Worm (Caenorhabditis elegans): ENCODE measurements around the gene gpd-2.
A peak's percentile ranks its signal among the peaks of the same experiment; 100 is the strongest.

gpd-2 gene

ce11 chrX:3127626-3128142 lies 13.2 kb upstream of the gpd-2 start (continued):
- TF ChIP-seq ceh-18 (tag; optimal IDR thresholded peaks at IDR 0.05) (peak; percentile 98), ceh-19 (GFP tag; optimal IDR thresholded peaks at IDR 0.05) (peak; percentile 84), sdc-2 (tag; optimal IDR thresholded peaks at IDR 0.05) (peak; percentile 88), ceh-30 (tag; optimal IDR thresholded peaks at IDR 0.05) (no peak), odd-2 (tag; optimal IDR thresholded peaks at IDR 0.05) (no peak), ttx-3 (tag; optimal IDR thresholded peaks at IDR 0.05) (no peak), hlh-8 (tag; optimal IDR thresholded peaks at IDR 0.05) (peak; percentile 56), unc-42 (tag; optimal IDR thresholded peaks at IDR 0.05) (peak; percentile 94), sox-4 (tag; optimal IDR thresholded peaks at IDR 0.05) (peak; percentile 74), ref-2 (tag; optimal IDR thresholded peaks at IDR 0.05) (peak; percentile 92), unc-3 (GFP tag; conservative IDR thresholded peaks at IDR 0.05) (no peak; the same call in 1 of the 2 replicates), unc-3 (tag; optimal IDR thresholded peaks at IDR 0.05) (peak; percentile 43), ceh-22 (tag; optimal IDR thresholded peaks at IDR 0.05) (peak; percentile 90), syd-9 (tag; optimal IDR thresholded peaks at IDR 0.05) (peak; percentile 88), nhr-232 (tag; optimal IDR thresholded peaks at IDR 0.05) (peak; percentile 16), gmeb-2 (tag; optimal IDR thresholded peaks at IDR 0.05) (peak; percentile 17), dve-1 (tag; optimal IDR thresholded peaks at IDR 0.05) (peak; percentile 30), K02D7.2 (tag; optimal IDR thresholded peaks at IDR 0.05) (no peak), ceh-34 (tag; optimal IDR thresholded peaks at IDR 0.05) (peak; percentile 97), ahr-1 (tag; optimal IDR thresholded peaks at IDR 0.05) (no peak), unc-86 (tag; optimal IDR thresholded peaks at IDR 0.05) (peak; percentile 52), pag-3 (tag; optimal IDR thresholded peaks at IDR 0.05; ENCODE audit: borderline replicate concordance) (peak; percentile 32), ceh-45 (GFP tag; IDR thresholded peaks at IDR 0.05) (no peak), pha-4 (tag; optimal IDR thresholded peaks at IDR 0.05) (no peak), ztf-16 (tag; optimal IDR thresholded peaks at IDR 0.05) (peak; percentile 33), hlh-15 (tag; optimal IDR thresholded peaks at IDR 0.05) (no peak), fkh-10 (GFP tag; optimal IDR thresholded peaks at IDR 0.05) (peak; percentile 54), madf-2 (tag; optimal IDR thresholded peaks at IDR 0.05) (peak; percentile 31), hlh-30 (tag; optimal IDR thresholded peaks at IDR 0.05; ENCODE audit: insufficient read depth) (peak; percentile 84), C38D4.7 (GFP tag; optimal IDR thresholded peaks at IDR 0.05) (no peak), nhr-11 (tag; optimal IDR thresholded peaks at IDR 0.05) (no peak), tbx-7 (tag; optimal IDR thresholded peaks at IDR 0.05) (peak; percentile 46), tbx-2 (tag; optimal IDR thresholded peaks at IDR 0.05) (peak; percentile 96), hlh-13 (GFP tag; optimal IDR thresholded peaks at IDR 0.05) (no peak), K09A11.1 (tag; optimal IDR thresholded peaks at IDR 0.05; ENCODE audit: insufficient read depth) (peak; percentile 44), fkh-6 (tag; optimal IDR thresholded peaks at IDR 0.05) (peak; percentile 56), ceh-2 (tag; optimal IDR thresholded peaks at IDR 0.05) (peak; percentile 82), ceh-6 (GFP tag; optimal IDR thresholded peaks at IDR 0.05) (peak; percentile 52), ama-1 (optimal IDR thresholded peaks at IDR 0.05) (peak; percentile 33)

DNA sequence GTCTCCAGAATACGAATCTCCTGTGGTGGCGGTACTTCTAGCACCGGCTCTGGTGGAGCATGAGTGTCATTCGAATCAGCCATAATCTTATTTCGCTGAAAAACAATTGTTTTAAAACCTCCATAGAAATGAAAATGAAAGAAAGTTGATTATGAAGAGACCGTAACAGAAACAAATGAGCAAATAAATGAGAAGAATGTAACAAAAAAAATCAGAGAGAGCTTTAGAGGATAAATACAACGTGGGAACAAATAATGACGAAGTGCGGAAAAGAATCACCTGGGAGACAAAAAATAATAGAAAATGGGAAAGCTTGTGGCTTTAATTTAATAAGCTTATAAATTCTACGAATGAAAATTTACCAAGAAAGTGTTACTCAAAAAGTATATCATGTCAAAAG lies 12.5 kb upstream of the gpd-2 start, which contains the start of gene spc-1:
Gene spc-1, minus strand, starts transcription at position 101 of the 400 bp plus-strand sequence.
- TF ChIP-seq npax-4 (tag; optimal IDR thresholded peaks at IDR 0.05) (no peak), ceh-24 (tag; optimal IDR thresholded peaks at IDR 0.05) (no peak), ceh-22 (tag; optimal IDR thresholded peaks at IDR 0.05) (no peak), syd-9 (tag; optimal IDR thresholded peaks at IDR 0.05) (no peak), C38D4.7 (GFP tag; optimal IDR thresholded peaks at IDR 0.05) (no peak), unc-42 (tag; optimal IDR thresholded peaks at IDR 0.05) (no peak), unc-55 (GFP tag; optimal IDR thresholded peaks at IDR 0.05) (no peak), ceh-45 (GFP tag; IDR thresholded peaks at IDR 0.05) (no peak), elt-2 (tag; optimal IDR thresholded peaks at IDR 0.05) (no peak), zip-5 (tag; optimal IDR thresholded peaks at IDR 0.05) (no peak), pat-9 (tag; optimal IDR thresholded peaks at IDR 0.05) (no peak), ztf-16 (tag; optimal IDR thresholded peaks at IDR 0.05) (no peak), ahr-1 (tag; optimal IDR thresholded peaks at IDR 0.05) (no peak), pqm-1 (tag; optimal IDR thresholded peaks at IDR 0.05) (no peak), nhr-232 (tag; optimal IDR thresholded peaks at IDR 0.05) (no peak), ceh-2 (tag; optimal IDR thresholded peaks at IDR 0.05) (no peak), ceh-14 (tag; optimal IDR thresholded peaks at IDR 0.05) (no peak), ceh-48 (tag; optimal IDR thresholded peaks at IDR 0.05) (no peak)
